Worm (Caenorhabditis elegans) whole organism, mixed stage, embryonic: ENCODE measurements around the gene F46B6.6.

ENCODE experiments used
- lin-13 ChIP-seq: fragments of 150-350 bp; optimal IDR thresholded peaks from 2 replicates; lab custom pipeline; 2014; ENCODE audit warnings: missing biosample characterization, missing genetic modification characterization
- sem-2 ChIP-seq: fragments of 200-800 bp; sonication (Bioruptor generic); optimal IDR thresholded peaks from 2 replicates; lab custom pipeline; 2018; ENCODE audit warnings: mild to moderate bottlenecking, missing genetic modification characterization, missing compliant biosample characterization

- TF ChIP-seq sem-2 (GFP tag; lab: Kevin White, UChicago), result no peak
- TF ChIP-seq lin-13 (tag; lab: Kevin White, UChicago), result no peak
Observed at ce11 chrV:9811154-9811553, 24.5 kb upstream of the F46B6.6 start, which contains the start of gene sru-29.
